Worm (Caenorhabditis elegans): ENCODE data around the gene scl-25.

DNA sequence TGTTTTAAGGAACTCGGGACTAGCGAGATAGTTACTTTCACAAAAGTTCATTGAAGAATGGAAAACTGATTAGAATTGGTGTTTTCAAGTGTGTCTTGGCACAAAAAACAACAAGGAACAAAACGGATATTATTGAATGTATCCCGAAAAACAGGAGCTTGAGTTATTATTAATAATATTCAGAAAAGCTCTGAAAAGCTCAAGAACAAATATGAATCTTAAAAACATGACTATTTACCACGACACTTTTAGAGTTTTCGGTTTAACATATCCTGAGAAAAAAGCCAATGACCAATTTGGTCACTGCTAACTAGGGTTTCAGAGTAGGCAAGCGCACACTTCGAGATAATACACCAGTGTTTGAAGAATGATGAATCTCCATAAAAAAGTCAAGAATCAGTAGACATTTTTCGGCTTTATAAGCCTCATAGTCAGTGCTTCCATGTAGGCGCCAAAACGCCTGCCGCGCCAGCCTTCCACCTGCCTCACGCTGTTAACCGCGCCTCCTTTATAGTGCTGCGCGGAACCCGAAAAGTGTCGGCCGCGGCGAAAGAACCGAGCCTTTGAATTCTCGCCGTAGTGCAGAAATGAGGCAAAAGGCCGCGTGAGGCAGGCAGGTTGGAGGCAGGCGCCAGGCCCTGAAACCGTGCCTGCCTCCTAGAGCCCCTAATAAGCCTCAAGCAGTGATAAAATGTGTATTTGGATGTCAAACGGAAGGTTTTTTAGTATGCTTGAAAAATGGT lies 13.3 kb upstream of the scl-25 start, which contains the start of gene srh-236:
- no peak for TF ChIP-seq nfya-2 (GFP tag; IDR thresholded peaks at IDR 0.05)
- no peak for TF ChIP-seq madf-8 (GFP tag; conservative IDR thresholded peaks at IDR 0.05)
- no peak for TF ChIP-seq F52B5.7 (tag; optimal IDR thresholded peaks at IDR 0.05)
- peak; percentile 45; the same call in 1 of the 2 replicates for TF ChIP-seq egrh-3 (GFP tag; IDR thresholded peaks at IDR 0.05)
- no peak for TF ChIP-seq F10E7.11 (tag; optimal IDR thresholded peaks at IDR 0.05)
- no peak for TF ChIP-seq hlh-12 (tag; optimal IDR thresholded peaks at IDR 0.05)
- no peak for TF ChIP-seq lag-1 (GFP tag; IDR thresholded peaks at IDR 0.05)
- TF ChIP-seq F57C9.4 (tag; optimal IDR thresholded peaks at IDR 0.05) = no peak
- TF ChIP-seq ets-4 (GFP tag; optimal IDR thresholded peaks at IDR 0.05) = no peak
- no peak for TF ChIP-seq C06A6.2 (GFP tag; conservative IDR thresholded peaks at IDR 0.05)
- no peak for TF ChIP-seq lin-26 (GFP tag; IDR thresholded peaks at IDR 0.05)
- TF ChIP-seq F33H1.4 (GFP tag; IDR thresholded peaks at IDR 0.05) = no peak
